Worm (Caenorhabditis elegans): ENCODE results near the gene K09F6.9.
A peak's percentile ranks its signal among the peaks of the same experiment; 100 is the strongest.
"Not testable (repeated sequence)": the region's sequence is repeated elsewhere in the genome, so short reads cannot be mapped to it uniquely, and the experiment has no call there.

K09F6.9 gene

DNA sequence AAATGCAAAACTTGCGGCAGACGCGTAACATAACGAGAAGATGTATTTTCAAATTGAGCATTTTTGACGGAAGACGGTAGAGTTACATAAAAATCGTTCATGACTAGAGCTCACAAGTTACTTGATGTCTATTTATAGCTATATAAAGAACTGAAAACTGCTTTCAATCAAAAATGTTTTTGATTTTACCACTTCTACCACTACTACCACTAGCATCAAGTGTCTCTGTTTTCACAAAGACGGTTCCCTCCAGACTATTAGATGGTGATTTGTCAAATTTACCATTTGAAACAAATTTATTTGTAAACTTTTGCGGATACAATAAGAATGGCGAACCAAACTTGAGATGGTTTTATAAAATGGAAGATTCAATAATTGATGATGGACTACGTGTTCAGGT lies at the start of gene K09F6.9:
TSS of gene K09F6.9 (minus strand) at position 101 of the 400 bp plus-strand sequence.
- TF ChIP-seq let-607 (tag; optimal IDR thresholded peaks at IDR 0.05); ama-1 (optimal IDR thresholded peaks at IDR 0.05); ama-1 (GFP tag; optimal IDR thresholded peaks at IDR 0.05); him-1 (tag; optimal IDR thresholded peaks at IDR 0.05): not testable (repeated sequence)

DNA sequence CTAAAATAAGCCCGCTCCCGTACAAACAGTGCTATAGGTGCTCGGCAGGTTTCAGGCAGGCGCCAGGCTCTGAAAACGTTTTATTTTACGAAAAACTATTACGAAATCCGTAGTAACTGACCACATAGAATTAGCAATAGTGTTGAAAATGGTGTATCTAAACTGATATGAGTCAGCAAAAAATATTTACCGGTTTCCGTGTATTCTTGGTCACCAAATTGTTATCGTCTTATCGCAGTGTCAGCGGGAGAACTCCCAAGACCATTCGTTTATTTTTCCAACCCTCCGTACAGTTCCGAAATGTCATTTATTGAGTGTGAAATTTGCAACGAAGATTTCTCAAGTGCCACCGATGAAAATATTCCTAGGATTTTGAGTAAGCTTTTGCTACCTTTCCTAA lies 49.7 kb upstream of the K09F6.9 start, which contains the start of gene F43C11.8:
TSS of gene F43C11.8 (plus strand) at position 301 of the 400 bp plus-strand sequence.
- TF ChIP-seq egl-44 (GFP tag; IDR thresholded peaks at IDR 0.05) = no peak
- TF ChIP-seq ceh-91 (GFP tag; IDR thresholded peaks at IDR 0.05) = no peak
- TF ChIP-seq B0261.1 (tag; optimal IDR thresholded peaks at IDR 0.05) = no peak
- no peak for TF ChIP-seq pbrm-1 (GFP tag; IDR thresholded peaks at IDR 0.05)
- TF ChIP-seq madf-10 (tag; optimal IDR thresholded peaks at IDR 0.05) = no peak
- no peak for TF ChIP-seq madf-3 (GFP tag; IDR thresholded peaks at IDR 0.05)
- TF ChIP-seq nhr-80 (tag; optimal IDR thresholded peaks at IDR 0.05) = peak; percentile 6

ce11 chrII:2330462-2330861 lies 48.0 kb upstream of the K09F6.9 start:
- no peak for TF ChIP-seq dpl-1 (GFP tag; optimal IDR thresholded peaks at IDR 0.05)
- no peak for TF ChIP-seq ztf-18 (tag; optimal IDR thresholded peaks at IDR 0.05)
- 0 out of 2 replicates have a peak, but pooled peaks have one; percentile 67 for TF ChIP-seq ceh-40 (GFP tag; IDR thresholded peaks at IDR 0.05)
- TF ChIP-seq zim-3 (tag; optimal IDR thresholded peaks at IDR 0.05) = no peak
- 0 out of 2 replicates have a peak, but pooled peaks have one; percentile 35 for TF ChIP-seq D2030.7 (GFP tag; IDR thresholded peaks at IDR 0.05)
- no peak for TF ChIP-seq athp-1 (tag; optimal IDR thresholded peaks at IDR 0.05)
- peak; percentile 40 for TF ChIP-seq rpc-1 (optimal IDR thresholded peaks at IDR 0.05)
- no peak for TF ChIP-seq rpc-1 (tag; optimal IDR thresholded peaks at IDR 0.05)
- TF ChIP-seq F49E8.2 (tag; optimal IDR thresholded peaks at IDR 0.05; ENCODE audit: insufficient read depth) = no peak
- TF ChIP-seq gei-17 (GFP tag; optimal IDR thresholded peaks at IDR 0.05) = peak; percentile 12
- no peak for TF ChIP-seq pha-4 (tag; optimal IDR thresholded peaks at IDR 0.05)
- TF ChIP-seq chd-7 (tag; optimal IDR thresholded peaks at IDR 0.05) = no peak
- no peak for TF ChIP-seq aptf-2 (GFP tag; conservative IDR thresholded peaks at IDR 0.05)
- TF ChIP-seq dox-1 (GFP tag; IDR thresholded peaks at IDR 0.05) = peak; percentile 80
- TF ChIP-seq lsl-1 (GFP tag; optimal IDR thresholded peaks at IDR 0.05) = peak; percentile 16
- TF ChIP-seq hmg-1.2 (GFP tag; IDR thresholded peaks at IDR 0.05) = no peak
- TF ChIP-seq ekl-4 (GFP tag; IDR thresholded peaks at IDR 0.05) = peak; percentile 19; the same call in 1 of the 2 replicates
- TF ChIP-seq F52B5.7 (tag; optimal IDR thresholded peaks at IDR 0.05) = no peak
- no peak for TF ChIP-seq bed-1 (GFP tag; IDR thresholded peaks at IDR 0.05)
- no peak for TF ChIP-seq ceh-58 (GFP tag; IDR thresholded peaks at IDR 0.05)
- peak; percentile 31; the same call in 1 of the 2 replicates for TF ChIP-seq madf-6 (GFP tag; IDR thresholded peaks at IDR 0.05)
- TF ChIP-seq hsf-1 (GFP tag; IDR thresholded peaks at IDR 0.05) = peak; percentile 97

DNA sequence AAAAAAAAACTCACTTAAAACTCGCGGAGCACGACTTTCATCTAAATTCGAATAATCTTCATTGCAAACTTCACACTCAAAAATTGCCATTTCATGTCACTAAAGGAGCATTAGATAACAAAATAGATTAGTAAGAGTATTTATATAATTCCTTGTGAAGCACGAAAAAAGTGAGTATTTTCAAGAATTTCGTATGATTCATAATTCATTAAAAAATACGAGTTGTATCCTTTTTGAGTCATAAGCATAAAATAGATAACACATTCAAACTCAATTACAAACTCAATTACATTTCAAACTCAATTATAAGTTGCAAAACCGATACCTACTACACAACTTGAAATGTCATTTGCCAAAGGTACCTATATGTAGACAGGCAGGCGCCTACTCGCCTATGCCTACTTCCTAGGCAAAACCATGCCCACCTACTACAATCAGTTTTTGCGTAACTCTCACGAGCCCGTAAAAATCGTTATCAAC lies 46.5 kb upstream of the K09F6.9 start, which contains the start of the genes ZK1240.8 and ZK1240.1:
TSS of gene ZK1240.8 (minus strand) at position 101 of the 480 bp plus-strand sequence.
TSS of gene ZK1240.1 (plus strand) at position 430 of the 480 bp plus-strand sequence.
- TF ChIP-seq egl-18 (GFP tag; IDR thresholded peaks at IDR 0.05) (no peak), snpc-1.1 (tag; optimal IDR thresholded peaks at IDR 0.05; ENCODE audit: insufficient read depth) (no peak), F10E7.11 (tag; optimal IDR thresholded peaks at IDR 0.05) (no peak), nfya-2 (GFP tag; IDR thresholded peaks at IDR 0.05) (no peak), B0336.3 (GFP tag; IDR thresholded peaks at IDR 0.05) (no peak), D2030.7 (GFP tag; IDR thresholded peaks at IDR 0.05) (no peak), snpc-4 (GFP tag; optimal IDR thresholded peaks at IDR 0.05) (no peak), snpc-4 (tag; optimal IDR thresholded peaks at IDR 0.05) (no peak), let-526 (GFP tag; IDR thresholded peaks at IDR 0.05) (no peak), pbrm-1 (GFP tag; IDR thresholded peaks at IDR 0.05) (no peak), F52B5.7 (tag; optimal IDR thresholded peaks at IDR 0.05) (no peak), gei-17 (GFP tag; optimal IDR thresholded peaks at IDR 0.05) (no peak), F55B11.4 (tag; optimal IDR thresholded peaks at IDR 0.05; ENCODE audit: borderline replicate concordance, insufficient read depth) (no peak), madf-6 (GFP tag; IDR thresholded peaks at IDR 0.05) (no peak), Y53G8AR.9 (GFP tag; conservative IDR thresholded peaks at IDR 0.05) (no peak), bed-1 (GFP tag; IDR thresholded peaks at IDR 0.05) (no peak), rcor-1 (GFP tag; IDR thresholded peaks at IDR 0.05) (no peak), ztf-22 (GFP tag; optimal IDR thresholded peaks at IDR 0.05) (no peak), ztf-28 (GFP tag; IDR thresholded peaks at IDR 0.05) (no peak)
